Worm (Caenorhabditis elegans): ENCODE measurements around the gene spe-26.

ce11 chrIV:10380626-10381025 lies 11.1 kb downstream of the spe-26 start:
- TF ChIP-seq ces-1 (GFP tag; optimal IDR thresholded peaks at IDR 0.05): no peak
- TF ChIP-seq unc-39 (tag; optimal IDR thresholded peaks at IDR 0.05): no peak
- no peak for TF ChIP-seq fos-1 (tag; optimal IDR thresholded peaks at IDR 0.05)
- TF ChIP-seq tag-97 (GFP tag; IDR thresholded peaks at IDR 0.05): no peak
- TF ChIP-seq egl-43 (GFP tag; IDR thresholded peaks at IDR 0.05): peak; percentile 48; the same call in 1 of the 2 replicates
- no peak for TF ChIP-seq egl-27 (tag; optimal IDR thresholded peaks at IDR 0.05)
- no peak for TF ChIP-seq Y75B8A.6 (GFP tag; IDR thresholded peaks at IDR 0.05)
- TF ChIP-seq Y105C5A.15 (GFP tag; IDR thresholded peaks at IDR 0.05): no peak
- no peak for TF ChIP-seq lin-39 (tag; optimal IDR thresholded peaks at IDR 0.05)
- no peak for TF ChIP-seq ZK546.5 (tag; optimal IDR thresholded peaks at IDR 0.05)
- peak in 1 of 2 experiments; percentile 29 for TF ChIP-seq daf-16 (GFP tag; optimal IDR thresholded peaks at IDR 0.05)
- peak; percentile 44 for TF ChIP-seq daf-16 (tag; optimal IDR thresholded peaks at IDR 0.05)
- no peak for TF ChIP-seq nhr-25 (tag; optimal IDR thresholded peaks at IDR 0.05; ENCODE audit: borderline replicate concordance, insufficient read depth)
- no peak for TF ChIP-seq nhr-237 (tag; optimal IDR thresholded peaks at IDR 0.05)

Data from whole organism, L4 larva.